Fruit fly (Drosophila melanogaster): Measurements from ENCODE around the gene CG10098.
A peak's percentile ranks its signal among the peaks of the same experiment; 100 is the strongest.

dm6 chr3R:7102853-7103833, 21.2 kb upstream of the CG10098 start:
- TF ChIP-seq Elba2 (GFP tag; optimal IDR thresholded peaks at IDR 0.05), result peak; percentile 98
- no peak for TF ChIP-seq CG1233 (GFP tag; optimal IDR thresholded peaks at IDR 0.05)
- no peak for TF ChIP-seq gem (tag; optimal IDR thresholded peaks at IDR 0.05)
- peak; percentile 63 for TF ChIP-seq sens (GFP tag)
- no peak for TF ChIP-seq ssp (GFP tag; IDR thresholded peaks at IDR 0.05)
- TF ChIP-seq HHEX (GFP tag; optimal IDR thresholded peaks at IDR 0.05), result no peak
- TF ChIP-seq tgo (GFP tag; IDR thresholded peaks at IDR 0.05), result no peak
- TF ChIP-seq Scr (GFP tag; IDR thresholded peaks at IDR 0.05; ENCODE audit: partially characterized antibody), result no peak
- no peak for TF ChIP-seq CG10209 (GFP tag; optimal IDR thresholded peaks at IDR 0.05)
- no peak for TF ChIP-seq Fer1 (GFP tag; optimal IDR thresholded peaks at IDR 0.05)
